Worm (Caenorhabditis elegans) whole organism, L3 larva: ENCODE data around the gene har-1.

Source experiments
- ZK546.5 ChIP-seq: sonication (generic microtip); optimal IDR thresholded peaks from 2 replicates; lab custom pipeline; 2017; ENCODE audit warnings: missing biosample characterization, missing genetic modification characterization
- aly-2 ChIP-seq: fragments of 150-350 bp; optimal IDR thresholded peaks from 2 replicates; lab custom pipeline; 2014; ENCODE audit warnings: missing biosample characterization, missing genetic modification characterization
- ama-1 ChIP-seq: fragments of 150-350 bp; optimal IDR thresholded peaks from 2 replicates; lab custom pipeline; 2018
- ceh-16 ChIP-seq: sonication (generic microtip); optimal IDR thresholded peaks from 2 replicates; lab custom pipeline; 2017; ENCODE audit warnings: missing biosample characterization, missing genetic modification characterization
- ceh-82 ChIP-seq: fragments of 150-350 bp; optimal IDR thresholded peaks from 2 replicates; lab custom pipeline; 2014; ENCODE audit warnings: missing biosample characterization, missing genetic modification characterization
- daf-12 ChIP-seq: fragments of 150-350 bp; optimal IDR thresholded peaks from 2 replicates; lab custom pipeline; 2014; ENCODE audit warnings: missing biosample characterization, missing genetic modification reagents, missing genetic modification characterization
- egl-27 ChIP-seq: sonication (generic microtip); optimal IDR thresholded peaks from 4 replicates; lab custom pipeline; 2017; ENCODE audit warnings: missing biosample characterization, missing genetic modification reagents, missing genetic modification characterization
- elt-2 ChIP-seq: sonication (generic microtip); optimal IDR thresholded peaks from 2 replicates; lab custom pipeline; 2016; ENCODE audit warnings: missing genetic modification reagents, mild to moderate bottlenecking, missing genetic modification characterization, missing compliant biosample characterization
- eor-1 ChIP-seq, 2 experiments: fragments of 150-350 bp; optimal IDR thresholded peaks; 2 replicates each; lab custom pipeline; 2014 to 2018; ENCODE audit warnings: missing biosample characterization in 2 of 2, missing genetic modification characterization in 2 of 2
- fkh-10 ChIP-seq: sonication (generic microtip); optimal IDR thresholded peaks from 2 replicates; lab custom pipeline; 2017; ENCODE audit warnings: missing biosample characterization, missing genetic modification reagents, missing genetic modification characterization
- fkh-2 ChIP-seq: fragments of 150-350 bp; optimal IDR thresholded peaks from 2 replicates; lab custom pipeline; 2014; ENCODE audit warnings: missing biosample characterization, missing genetic modification reagents, missing genetic modification characterization
- hmg-11 ChIP-seq: sonication (generic microtip); optimal IDR thresholded peaks from 2 replicates; lab custom pipeline; 2016; ENCODE audit warnings: missing genetic modification characterization, missing compliant biosample characterization
- lin-15B ChIP-seq: fragments of 150-350 bp; optimal IDR thresholded peaks from 2 replicates; lab custom pipeline; 2014; ENCODE audit warnings: missing biosample characterization, missing genetic modification characterization
- lsy-12 ChIP-seq: sonication (generic microtip); optimal IDR thresholded peaks from 2 replicates; lab custom pipeline; 2016; ENCODE audit warnings: mild to moderate bottlenecking, missing genetic modification characterization, missing compliant biosample characterization
- mml-1 ChIP-seq: fragments of 150-350 bp; sonication (generic microtip); optimal IDR thresholded peaks from 3 replicates; lab custom pipeline; 2014; ENCODE audit warnings: missing biosample characterization, missing genetic modification characterization
- nfya-1 ChIP-seq: sonication (generic microtip); optimal IDR thresholded peaks from 2 replicates; lab custom pipeline; 2017; ENCODE audit warnings: missing genetic modification characterization, mild to moderate bottlenecking, missing compliant biosample characterization, antibody characterized with exemption, moderate library complexity; ENCODE audit not compliant: insufficient read depth
- nhr-11 ChIP-seq: fragments of 150-350 bp; optimal IDR thresholded peaks from 2 replicates; lab custom pipeline; 2014; ENCODE audit warnings: missing biosample characterization, missing genetic modification characterization
- nhr-237 ChIP-seq: fragments of 150-350 bp; optimal IDR thresholded peaks from 2 replicates; lab custom pipeline; 2014; ENCODE audit warnings: missing biosample characterization, missing genetic modification characterization
- nhr-43 ChIP-seq: sonication (generic microtip); optimal IDR thresholded peaks from 2 replicates; lab custom pipeline; 2016; ENCODE audit warnings: mild to moderate bottlenecking, missing genetic modification characterization, missing compliant biosample characterization; ENCODE audit not compliant: poor library complexity, severe bottlenecking
- nhr-67 ChIP-seq: fragments of 150-350 bp; optimal IDR thresholded peaks from 2 replicates; lab custom pipeline; 2014; ENCODE audit warnings: missing biosample characterization, missing genetic modification characterization
- nhr-76 ChIP-seq: fragments of 150-350 bp; sonication (generic microtip); optimal IDR thresholded peaks from 5 replicates; lab custom pipeline; 2014; ENCODE audit warnings: missing biosample characterization, missing genetic modification characterization
- nhr-77 ChIP-seq: fragments of 150-350 bp; optimal IDR thresholded peaks from 2 replicates; lab custom pipeline; 2014; ENCODE audit warnings: missing biosample characterization, missing genetic modification characterization
- pqm-1 ChIP-seq: fragments of 150-350 bp; optimal IDR thresholded peaks from 2 replicates; lab custom pipeline; 2017; ENCODE audit warnings: missing biosample characterization, missing genetic modification characterization, inconsistent platforms
- sea-2 ChIP-seq: fragments of 150-350 bp; sonication (generic microtip); optimal IDR thresholded peaks from 4 replicates; lab custom pipeline; 2014; ENCODE audit warnings: missing biosample characterization, missing genetic modification reagents, missing genetic modification characterization
- skn-1 ChIP-seq: fragments of 150-350 bp; optimal IDR thresholded peaks from 2 replicates; lab custom pipeline; 2014; ENCODE audit warnings: missing biosample characterization, missing genetic modification characterization
- tbx-2 ChIP-seq: sonication (generic microtip); optimal IDR thresholded peaks from 2 replicates; lab custom pipeline; 2016; ENCODE audit warnings: mild to moderate bottlenecking, missing genetic modification characterization, missing compliant biosample characterization
- unc-39 ChIP-seq: sonication (generic microtip); optimal IDR thresholded peaks from 4 replicates; lab custom pipeline; 2017; ENCODE audit warnings: missing biosample characterization, missing genetic modification characterization
- ztf-11 ChIP-seq: fragments of 150-350 bp; optimal IDR thresholded peaks from 2 replicates; lab custom pipeline; 2014; ENCODE audit warnings: missing biosample characterization, missing genetic modification characterization

The har-1 gene

DNA sequence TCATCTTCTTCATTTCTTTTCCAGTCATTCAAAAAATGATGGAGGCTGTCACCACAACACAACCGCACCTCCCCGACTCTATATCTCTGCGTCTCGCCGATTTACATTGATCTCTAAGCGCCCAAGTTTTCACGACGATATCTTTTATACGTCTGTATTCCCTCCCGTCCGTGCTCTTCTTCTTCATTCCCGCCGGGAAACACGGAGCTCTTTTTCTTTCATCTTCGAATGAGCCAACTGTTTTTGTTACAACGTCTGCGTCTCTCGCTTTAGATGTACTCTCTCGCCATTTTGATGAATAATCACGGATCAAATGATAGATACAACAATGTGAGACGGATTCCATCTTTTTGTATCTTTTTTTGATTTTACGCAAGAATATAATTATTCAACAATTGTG, 38.3 kb upstream of the har-1 start:
- TF ChIP-seq ama-1 (lab: Kevin White, UChicago) (no peak), nfya-1 (tag; lab: Kevin White, UChicago) (peak; percentile 9)
- TF ChIP-seq, all 47 proteins: peak for 1

DNA sequence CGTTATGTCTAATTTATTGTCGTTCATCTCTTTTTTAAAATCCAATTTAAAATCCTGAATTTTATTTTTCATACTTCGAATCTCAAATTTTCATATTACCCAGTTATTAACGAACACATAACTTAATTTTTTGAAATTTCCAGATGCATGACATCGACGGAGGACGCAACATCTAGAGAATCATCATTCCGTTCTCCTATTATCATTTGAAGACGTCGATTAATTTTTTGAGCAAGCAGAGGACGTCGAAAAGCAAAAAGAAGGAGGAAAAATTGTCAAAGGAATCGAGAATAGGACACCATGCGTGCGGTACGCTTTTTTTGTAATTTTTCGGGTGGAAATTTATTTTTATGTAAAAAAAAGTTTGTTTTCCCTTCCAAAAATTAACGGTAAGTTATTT, 36.8 kb upstream of the har-1 start, which contains the start of gene unc-103:
Gene unc-103, plus strand, starts transcription at position 301 of the 400 bp plus-strand sequence.
- no peak for TF ChIP-seq nhr-43 (tag; lab: Kevin White, UChicago)
- no peak for TF ChIP-seq skn-1 (tag; lab: Kevin White, UChicago)
- TF ChIP-seq lsy-12 (tag; lab: Kevin White, UChicago) = no peak
- TF ChIP-seq tbx-2 (tag; lab: Kevin White, UChicago) = no peak
- no peak for TF ChIP-seq unc-39 (tag; lab: Kevin White, UChicago)
- no peak for TF ChIP-seq nhr-11
- TF ChIP-seq hmg-11 (tag; lab: Kevin White, UChicago) = no peak
- TF ChIP-seq pqm-1 (tag; lab: Kevin White, UChicago) = no peak
- TF ChIP-seq ceh-82 (tag; lab: Kevin White, UChicago) = no peak
- TF ChIP-seq daf-12 = no peak
- TF ChIP-seq ztf-11 (tag; lab: Kevin White, UChicago) = no peak
- no peak for TF ChIP-seq ZK546.5
- TF ChIP-seq lin-15B (tag; lab: Kevin White, UChicago) = no peak
- no peak for TF ChIP-seq eor-1 (tag; optimal IDR thresholded peaks at IDR 0.05; lab: Kevin White, UChicago)
- TF ChIP-seq ceh-16 (tag; lab: Kevin White, UChicago) = no peak
- TF ChIP-seq fkh-2 (tag; lab: Kevin White, UChicago) = no peak
- no peak for TF ChIP-seq nhr-76
- no peak for TF ChIP-seq ama-1 (lab: Kevin White, UChicago)

DNA sequence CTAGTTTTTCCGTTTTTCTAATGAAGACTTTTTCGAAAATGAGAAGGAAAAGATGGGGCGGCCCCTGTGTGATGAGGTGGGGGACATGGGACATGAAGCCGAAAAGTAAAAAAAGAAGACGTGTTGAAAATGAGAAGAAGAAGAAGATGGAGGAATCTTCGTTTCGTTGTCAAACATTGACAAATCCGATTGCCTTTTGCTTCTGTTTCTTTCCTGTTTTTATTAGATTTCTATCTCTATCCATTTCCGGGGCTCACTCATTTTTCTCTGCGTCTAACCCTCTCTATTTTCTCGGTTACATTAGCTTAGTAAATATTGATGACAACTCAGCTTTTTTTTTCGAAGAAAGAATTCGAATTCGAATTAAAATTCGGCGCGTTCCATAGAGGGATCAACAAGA, 32.1 kb upstream of the har-1 start:
- TF ChIP-seq egl-27 (tag; lab: Kevin White, UChicago) (no peak), aly-2 (tag; lab: Kevin White, UChicago) (no peak), mml-1 (tag; lab: Kevin White, UChicago) (no peak), nhr-77 (tag; lab: Kevin White, UChicago) (no peak), ztf-11 (tag; lab: Kevin White, UChicago) (no peak), fkh-10 (GFP tag; lab: Kevin White, UChicago) (no peak), ZK546.5 (no peak)

DNA sequence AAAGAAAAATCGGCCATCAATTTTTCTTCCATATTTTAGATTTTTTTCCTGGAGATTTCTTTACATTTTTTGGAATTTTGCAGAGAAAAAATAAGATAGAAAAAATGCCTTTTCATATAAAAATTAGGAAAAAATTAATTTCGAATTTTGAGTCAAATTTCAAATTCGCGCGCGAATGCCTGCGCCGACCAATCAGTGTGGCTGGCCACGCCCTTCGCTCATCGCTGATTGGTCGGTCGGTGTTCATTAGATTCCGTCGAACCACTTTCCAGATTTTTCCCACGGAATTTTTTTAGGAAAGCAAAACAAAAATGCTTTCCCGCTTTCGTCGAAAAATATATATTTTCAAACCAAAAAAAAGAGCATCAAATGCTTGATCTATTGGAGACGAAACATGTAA, 31.5 kb upstream of the har-1 start:
- no peak for TF ChIP-seq elt-2
- peak; percentile 74 for TF ChIP-seq nfya-1 (tag; lab: Kevin White, UChicago)

DNA sequence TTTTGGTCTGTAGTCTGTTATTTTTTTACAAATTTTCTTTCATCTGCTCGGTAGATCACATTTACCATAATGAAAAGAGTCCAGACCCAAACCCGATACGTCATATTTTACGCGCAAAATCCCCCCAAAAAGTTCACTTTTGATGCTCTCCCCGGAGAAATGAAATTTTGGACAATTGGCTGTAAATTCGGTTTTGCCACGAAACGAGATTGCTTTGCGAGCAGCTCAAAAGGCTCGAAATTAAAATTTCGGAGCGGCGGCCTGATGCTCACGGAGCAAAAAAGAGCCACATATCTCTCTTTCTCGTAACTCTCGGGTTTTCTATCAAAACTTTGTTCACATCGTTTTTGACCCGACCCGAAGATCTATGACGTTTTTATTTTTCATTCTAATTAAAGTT, 28.6 kb upstream of the har-1 start:
- TF ChIP-seq fkh-10 (GFP tag; lab: Kevin White, UChicago) = peak; percentile 3
- TF ChIP-seq nhr-237 (tag; lab: Kevin White, UChicago) = no peak
- TF ChIP-seq, all 47 proteins: peak for 1

DNA sequence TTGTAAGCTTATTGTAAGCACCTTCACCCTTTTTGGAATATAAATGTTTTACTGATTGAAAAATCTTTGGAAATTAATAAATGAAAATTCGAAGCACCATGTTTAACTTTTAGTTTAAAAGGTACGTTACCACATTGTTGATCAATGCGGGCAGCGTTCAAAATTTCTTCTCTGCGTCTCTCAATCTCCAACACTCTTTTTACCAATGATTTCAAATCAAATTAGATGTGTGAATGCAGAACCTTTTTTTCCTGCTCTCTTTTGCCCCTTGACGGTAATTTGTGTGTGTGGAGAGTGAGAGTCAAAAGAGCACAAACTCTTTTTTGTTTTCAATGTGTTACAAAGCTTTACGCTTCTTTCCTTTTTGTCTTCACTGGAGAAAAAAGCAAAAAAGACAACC, 28.0 kb upstream of the har-1 start:
- TF ChIP-seq fkh-10 (GFP tag; lab: Kevin White, UChicago) (peak; percentile 14), fkh-2 (tag; lab: Kevin White, UChicago) (no peak)

DNA sequence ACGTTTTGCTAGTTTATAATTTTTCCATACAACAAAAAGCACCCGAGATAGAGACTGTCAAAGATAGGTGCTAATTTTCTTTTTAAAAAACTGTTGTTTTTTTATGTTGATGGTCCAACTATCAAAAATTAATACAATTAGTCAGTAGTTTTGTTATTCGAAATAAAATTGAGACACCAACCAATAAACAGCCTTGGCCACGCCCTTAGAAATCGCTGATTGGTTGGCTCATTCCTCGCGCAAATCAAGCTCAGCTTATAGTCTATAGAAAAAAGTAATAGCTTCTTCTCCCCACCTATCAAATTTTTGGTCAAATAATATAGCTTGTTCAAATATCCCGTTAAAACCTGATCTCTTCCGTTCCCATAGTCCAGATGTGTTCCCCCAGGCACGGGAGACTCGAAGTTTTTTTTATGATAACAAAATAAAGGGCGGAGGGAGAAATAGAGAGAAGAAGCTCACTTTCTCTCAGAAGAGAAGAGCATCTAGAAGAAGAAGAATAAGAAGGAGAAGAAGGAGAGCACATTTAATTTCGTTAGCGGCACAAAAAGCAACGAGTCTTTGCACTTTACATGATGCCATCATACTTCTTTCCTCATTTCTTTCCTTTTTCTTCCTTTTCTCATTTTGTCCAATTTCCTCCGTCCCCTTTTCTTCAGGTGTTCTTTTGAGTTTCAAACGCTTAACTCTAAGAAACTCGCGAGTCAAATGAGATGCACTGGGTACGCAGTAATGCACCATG, 19.9 kb upstream of the har-1 start:
- TF ChIP-seq sea-2 = no peak
- TF ChIP-seq nfya-1 (tag; lab: Kevin White, UChicago) = peak; percentile 95
- TF ChIP-seq nhr-67 (tag; lab: Kevin White, UChicago) = no peak
- peak; percentile 50 for TF ChIP-seq fkh-10 (GFP tag; lab: Kevin White, UChicago)
- no peak for TF ChIP-seq lsy-12 (tag; lab: Kevin White, UChicago)
